Fruit fly (Drosophila melanogaster) whole organism, wandering third instar larva: Measurements from ENCODE around the gene Atg14.

ENCODE experiments used
- Abd-B ChIP-seq: fragments of >200 bp; optimal IDR thresholded peaks from 2 replicates; lab custom pipeline; 2017; ENCODE audit warnings: missing biosample characterization, missing genetic modification characterization
- CG32264 ChIP-seq: fragments of 200-800 bp; sonication (Bioruptor generic); optimal IDR thresholded peaks from 2 replicates; lab custom pipeline; 2016; ENCODE audit warnings: missing biosample characterization, missing genetic modification characterization
- CG9705 ChIP-seq: fragments of 200-800 bp; sonication (Bioruptor generic); optimal IDR thresholded peaks from 2 replicates; lab custom pipeline; 2018; ENCODE audit warnings: missing biosample characterization, mild to moderate bottlenecking, missing genetic modification characterization
- CrebA ChIP-seq: fragments of 200-800 bp; sonication (Bioruptor generic); optimal IDR thresholded peaks from 2 replicates; lab custom pipeline; 2016; ENCODE audit warnings: missing biosample characterization, mild to moderate bottlenecking, missing genetic modification characterization, borderline replicate concordance
- Dfd ChIP-seq: fragments of >200 bp; optimal IDR thresholded peaks from 2 replicates; lab custom pipeline; 2017; ENCODE audit warnings: missing biosample characterization, missing genetic modification characterization
- Dif ChIP-seq: fragments of 200-275, 200-300 bp; sonication (Bioruptor generic); optimal IDR thresholded peaks from 2 replicates; lab custom pipeline; 2018; ENCODE audit warnings: missing biosample characterization, missing genetic modification characterization; ENCODE audit not compliant: partially characterized antibody
- GATAd ChIP-seq: sonication (Bioruptor generic); optimal IDR thresholded peaks from 2 replicates; lab custom pipeline; 2016; ENCODE audit warnings: missing biosample characterization, missing genetic modification characterization
- HLH106 ChIP-seq: fragments of 200-800 bp; optimal IDR thresholded peaks from 3 replicates; lab custom pipeline; 2019; ENCODE audit warnings: missing biosample characterization, mild to moderate bottlenecking, missing genetic modification characterization, moderate library complexity
- Hnf4 ChIP-seq: fragments of 200-800 bp; sonication (Bioruptor generic); optimal IDR thresholded peaks from 2 replicates; lab custom pipeline; 2016; ENCODE audit warnings: missing biosample characterization, mild to moderate bottlenecking, missing genetic modification characterization
- Hr78 ChIP-seq: fragments of >200 bp; optimal IDR thresholded peaks from 2 replicates; lab custom pipeline; 2017; ENCODE audit warnings: missing biosample characterization, missing genetic modification characterization
- Hr83 ChIP-seq: fragments of 200-300 bp; sonication (Bioruptor generic); optimal IDR thresholded peaks from 2 replicates; lab custom pipeline; 2016; ENCODE audit warnings: missing biosample characterization, mild to moderate bottlenecking, missing genetic modification characterization, moderate library complexity; ENCODE audit not compliant: poor library complexity, severe bottlenecking
- Jra ChIP-seq: sonication (Bioruptor generic); optimal IDR thresholded peaks from 2 replicates; lab custom pipeline; 2016; ENCODE audit warnings: missing biosample characterization, missing genetic modification characterization
- Mio ChIP-seq: sonication (Bioruptor generic); optimal IDR thresholded peaks from 2 replicates; lab custom pipeline; 2016; ENCODE audit warnings: missing biosample characterization, missing genetic modification characterization
- Myc ChIP-seq: fragments of >200 bp; optimal IDR thresholded peaks from 2 replicates; lab custom pipeline; 2017
- N ChIP-seq: fragments of >200 bp; optimal IDR thresholded peaks from 2 replicates; lab custom pipeline; 2018; ENCODE audit warnings: missing biosample characterization, missing external identifiers, missing genetic modification characterization
- OdsH ChIP-seq: fragments of 200-800 bp; sonication (Bioruptor generic); optimal IDR thresholded peaks from 2 replicates; lab custom pipeline; 2016; ENCODE audit warnings: missing biosample characterization, mild to moderate bottlenecking, missing genetic modification characterization
- Rel ChIP-seq, 2 experiments: fragments of 200-800 bp; sonication (Bioruptor generic) in 1 of 2; optimal IDR thresholded peaks; 2 replicates in 1 of 2; 3 replicates in 1 of 2; lab custom pipeline; 2016 to 2019; ENCODE audit warnings: mild to moderate bottlenecking in 2 of 2, missing biosample characterization in 2 of 2, missing genetic modification characterization in 2 of 2, moderate library complexity in 1 of 2
- Sp1 ChIP-seq: fragments of 200-800 bp; sonication (Bioruptor generic); optimal IDR thresholded peaks from 3 replicates; lab custom pipeline; 2019; ENCODE audit warnings: missing biosample characterization, mild to moderate bottlenecking, missing genetic modification characterization, moderate library complexity
- Vsx2 ChIP-seq: fragments of 200-300, 225-300 bp; sonication (Bioruptor generic); optimal IDR thresholded peaks from 2 replicates; lab custom pipeline; 2018; ENCODE audit warnings: missing biosample characterization, missing genetic modification characterization; ENCODE audit not compliant: partially characterized antibody
- br ChIP-seq: fragments of 200-800 bp; sonication (Bioruptor generic); optimal IDR thresholded peaks from 2 replicates; lab custom pipeline; 2016; ENCODE audit warnings: missing biosample characterization, missing genetic modification characterization
- brk ChIP-seq: fragments of 200-800 bp; sonication (Bioruptor generic); optimal IDR thresholded peaks from 2 replicates; lab custom pipeline; 2016; ENCODE audit warnings: missing biosample characterization, mild to moderate bottlenecking, missing genetic modification characterization
- dl ChIP-seq, 2 experiments: fragments of 175-275, 200-275 bp in 1 of 2; fragments of 200-275 bp in 1 of 2; sonication (Bioruptor generic); optimal IDR thresholded peaks; lab custom pipeline; 2018; ENCODE audit warnings: mild to moderate bottlenecking in 2 of 2, missing biosample characterization in 2 of 2, missing genetic modification characterization in 2 of 2, moderate library complexity in 2 of 2; ENCODE audit not compliant: partially characterized antibody in 2 of 2, insufficient read depth in 1 of 2
- dmrt93B ChIP-seq: fragments of 200-800 bp; sonication (Bioruptor generic); optimal IDR thresholded peaks from 2 replicates; lab custom pipeline; 2018; ENCODE audit warnings: missing biosample characterization, mild to moderate bottlenecking, missing genetic modification characterization
- dsf ChIP-seq: sonication (Bioruptor generic); optimal IDR thresholded peaks from 2 replicates; lab custom pipeline; 2016; ENCODE audit warnings: missing biosample characterization, missing genetic modification characterization, borderline replicate concordance
- ey ChIP-seq: fragments of 200-800 bp; sonication (Bioruptor generic); optimal IDR thresholded peaks from 2 replicates; lab custom pipeline; 2016; ENCODE audit warnings: missing biosample characterization, missing genetic modification characterization
- foxo ChIP-seq, 2 experiments: fragments of 200-800 bp; sonication (Bioruptor generic); optimal IDR thresholded peaks; 2 replicates in 1 of 2; 3 replicates in 1 of 2; lab custom pipeline; 2016 to 2017; ENCODE audit warnings: missing biosample characterization in 2 of 2, missing genetic modification characterization in 2 of 2
- fru ChIP-seq: fragments of 200-800 bp; sonication (Bioruptor generic); optimal IDR thresholded peaks from 3 replicates; lab custom pipeline; 2016; ENCODE audit warnings: missing biosample characterization, mild to moderate bottlenecking, missing genetic modification characterization
- h ChIP-seq: fragments of 200-800 bp; sonication (Bioruptor generic); optimal IDR thresholded peaks from 3 replicates; lab custom pipeline; 2016; ENCODE audit warnings: missing biosample characterization, mild to moderate bottlenecking, missing genetic modification characterization
- jim ChIP-seq: fragments of 175-275, 200-325 bp; sonication (Bioruptor generic); optimal IDR thresholded peaks from 2 replicates; lab custom pipeline; 2016; ENCODE audit warnings: missing biosample characterization, mild to moderate bottlenecking, missing genetic modification characterization
- lola ChIP-seq: fragments of >200 bp; optimal IDR thresholded peaks from 2 replicates; lab custom pipeline; 2017; ENCODE audit warnings: missing biosample characterization, missing genetic modification characterization
- pan ChIP-seq: fragments of >200 bp; optimal IDR thresholded peaks from 2 replicates; lab custom pipeline; 2017
- psq ChIP-seq: fragments of 200-800 bp; sonication (Bioruptor generic); optimal IDR thresholded peaks from 3 replicates; lab custom pipeline; 2017; ENCODE audit warnings: missing biosample characterization, mild to moderate bottlenecking, missing genetic modification characterization, moderate library complexity
- rgr ChIP-seq: fragments of 200-800 bp; sonication (Bioruptor generic); optimal IDR thresholded peaks from 3 replicates; lab custom pipeline; 2016; ENCODE audit warnings: missing biosample characterization, mild to moderate bottlenecking, missing genetic modification characterization
- sage ChIP-seq: fragments of 200-800 bp; sonication (Bioruptor generic); optimal IDR thresholded peaks from 2 replicates; lab custom pipeline; 2016; ENCODE audit warnings: missing biosample characterization, mild to moderate bottlenecking, missing genetic modification characterization
- sv ChIP-seq: fragments of 200-800 bp; sonication (Bioruptor generic); optimal IDR thresholded peaks from 3 replicates; lab custom pipeline; 2016; ENCODE audit warnings: missing biosample characterization, missing genetic modification characterization
- tai ChIP-seq: sonication (Bioruptor generic); optimal IDR thresholded peaks from 2 replicates; lab custom pipeline; 2016; ENCODE audit warnings: missing biosample characterization, missing genetic modification characterization
- usp ChIP-seq: fragments of >200 bp; optimal IDR thresholded peaks from 2 replicates; lab custom pipeline; 2017; ENCODE audit warnings: missing biosample characterization, missing genetic modification characterization
- woc ChIP-seq: sonication (Bioruptor generic); optimal IDR thresholded peaks from 2 replicates; lab custom pipeline; 2016; ENCODE audit warnings: missing biosample characterization, mild to moderate bottlenecking, missing genetic modification characterization

Gene Atg14

DNA sequence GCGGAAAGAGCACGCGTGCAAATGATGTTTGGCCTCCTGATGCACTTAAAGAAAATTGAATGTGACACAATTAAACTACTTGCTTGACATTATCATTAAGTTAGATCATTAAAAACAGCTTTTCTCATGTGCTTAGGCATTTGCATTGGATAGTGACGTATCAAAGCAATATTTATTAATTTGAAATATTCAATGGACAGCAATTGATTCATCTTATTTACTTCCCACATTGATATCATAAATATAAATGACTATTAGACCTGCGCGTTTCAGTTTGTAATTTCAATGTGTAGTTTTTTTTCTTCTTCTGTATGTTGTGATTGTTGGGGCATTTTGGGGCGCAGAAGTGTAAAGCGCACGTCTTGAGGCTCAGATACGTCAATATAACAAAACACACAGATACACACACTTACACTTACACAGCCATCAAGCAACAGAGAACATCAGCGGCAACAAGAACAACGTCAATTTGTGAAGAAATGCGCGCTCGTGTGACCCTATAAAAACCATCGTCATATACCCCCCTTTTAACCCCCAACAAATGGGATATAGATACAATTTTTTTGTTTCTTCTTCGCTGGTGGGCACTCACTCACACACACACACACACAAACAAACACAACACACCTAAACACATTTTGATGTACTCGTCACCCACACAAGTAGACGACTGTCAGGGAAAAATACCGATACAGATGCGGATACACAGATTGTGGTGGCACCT, 27.1 kb upstream of the Atg14 start (continued):
- no peak for TF ChIP-seq CrebA (GFP tag; lab: Kevin White, UChicago)
- TF ChIP-seq psq = no peak
- no peak for TF ChIP-seq Vsx2 (GFP tag; lab: Kevin White, UChicago)
- no peak for TF ChIP-seq GATAd (GFP tag; lab: Kevin White, UChicago)
- TF ChIP-seq Dfd = peak; percentile 47
- peak; percentile 60 for TF ChIP-seq ey (GFP tag; lab: Kevin White, UChicago)
- no peak for TF ChIP-seq Dif (GFP tag; lab: Kevin White, UChicago)
- TF ChIP-seq h (GFP tag; lab: Kevin White, UChicago) = peak; percentile 64
- no peak for TF ChIP-seq Abd-B (GFP tag; lab: Kevin White, UChicago)
- TF ChIP-seq woc = peak; percentile 56
- TF ChIP-seq sage (GFP tag; lab: Kevin White, UChicago) = peak; percentile 17
- TF ChIP-seq, all 38 proteins: peak for 14

DNA sequence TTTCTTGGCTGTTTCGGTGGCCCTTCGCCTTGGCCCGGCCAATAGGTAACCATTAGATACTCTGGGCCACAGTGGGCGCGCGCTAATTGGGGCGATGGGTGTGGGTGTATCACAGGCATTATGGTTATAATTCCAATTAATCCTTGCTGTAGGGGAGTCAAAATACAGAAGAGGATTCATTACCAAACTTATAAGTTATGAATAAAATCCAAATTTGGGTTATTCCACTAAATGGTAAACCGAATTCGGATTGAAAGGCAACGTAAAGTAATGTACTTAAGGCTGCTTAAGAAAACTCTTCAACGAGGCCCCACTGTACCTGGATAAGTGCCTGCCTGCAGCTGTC, 26.6 kb upstream of the Atg14 start:
- TF ChIP-seq dmrt93B (GFP tag; lab: Kevin White, UChicago) (no peak), CG32264 (no peak), CG9705 (no peak), h (GFP tag; lab: Kevin White, UChicago) (no peak), Hnf4 (no peak), pan (lab: Kevin White, UChicago) (no peak), rgr (GFP tag; lab: Kevin White, UChicago) (no peak), woc (no peak), Vsx2 (GFP tag; lab: Kevin White, UChicago) (no peak), foxo (GFP tag; optimal IDR thresholded peaks at IDR 0.05; lab: Kevin White, UChicago) (peak in 1 of 2 experiments; percentile 8), Dif (GFP tag; lab: Kevin White, UChicago) (no peak), psq (no peak), CrebA (GFP tag; lab: Kevin White, UChicago) (no peak), Hr83 (no peak), Dfd (no peak), HLH106 (peak; percentile 9), brk (GFP tag; lab: Kevin White, UChicago) (no peak), dsf (GFP tag; lab: Kevin White, UChicago) (no peak)

- no peak for TF ChIP-seq CG32264
- no peak for TF ChIP-seq lola (GFP tag; lab: Kevin White, UChicago)
- TF ChIP-seq pan (lab: Kevin White, UChicago) = no peak
- TF ChIP-seq dmrt93B (GFP tag; lab: Kevin White, UChicago) = no peak
- no peak for TF ChIP-seq Jra (GFP tag; lab: Kevin White, UChicago)
- no peak for TF ChIP-seq Abd-B (GFP tag; lab: Kevin White, UChicago)
- no peak for TF ChIP-seq brk (GFP tag; lab: Kevin White, UChicago)
- no peak for TF ChIP-seq Dfd
- no peak for TF ChIP-seq Hr78
- no peak for TF ChIP-seq Myc (lab: Kevin White, UChicago)
- no peak for TF ChIP-seq Hr83
- TF ChIP-seq dl (GFP tag; optimal IDR thresholded peaks at IDR 0.05; lab: Kevin White, UChicago; ENCODE audit: insufficient read depth in 1 of 2, partially characterized antibody in 2 of 2) = no peak
- peak; percentile 1 for TF ChIP-seq Sp1 (GFP tag; lab: Kevin White, UChicago)
- peak; percentile 46 for TF ChIP-seq fru
- peak; percentile 22 for TF ChIP-seq HLH106
- TF ChIP-seq psq = no peak
- no peak for TF ChIP-seq jim (GFP tag; lab: Kevin White, UChicago)
- no peak for TF ChIP-seq GATAd (GFP tag; lab: Kevin White, UChicago)
- TF ChIP-seq usp (GFP tag; lab: Kevin White, UChicago) = no peak
- no peak for TF ChIP-seq tai (GFP tag; lab: Kevin White, UChicago)
- peak; percentile 44 for TF ChIP-seq ey (GFP tag; lab: Kevin White, UChicago)
- peak; percentile 24 for TF ChIP-seq OdsH (GFP tag; lab: Kevin White, UChicago)
- no peak for TF ChIP-seq Vsx2 (GFP tag; lab: Kevin White, UChicago)
- no peak for TF ChIP-seq Mio (GFP tag; lab: Kevin White, UChicago)
- no peak for TF ChIP-seq sv
- TF ChIP-seq CG9705 = no peak
- peak; percentile 18 for TF ChIP-seq rgr (GFP tag; lab: Kevin White, UChicago)
- no peak for TF ChIP-seq Rel (GFP tag; optimal IDR thresholded peaks at IDR 0.05; lab: Kevin White, UChicago)
- no peak for TF ChIP-seq Rel (tag; optimal IDR thresholded peaks at IDR 0.05; lab: Kevin White, UChicago)
- peak in 1 of 2 experiments; percentile 42 for TF ChIP-seq foxo (GFP tag; optimal IDR thresholded peaks at IDR 0.05; lab: Kevin White, UChicago)
- peak; percentile 0 for TF ChIP-seq br (GFP tag; lab: Kevin White, UChicago)
- TF ChIP-seq Dif (GFP tag; lab: Kevin White, UChicago) = no peak
- no peak for TF ChIP-seq Hnf4
- TF ChIP-seq h (GFP tag; lab: Kevin White, UChicago) = peak; percentile 34
- no peak for TF ChIP-seq sage (GFP tag; lab: Kevin White, UChicago)
- no peak for TF ChIP-seq dsf (GFP tag; lab: Kevin White, UChicago)
- TF ChIP-seq CrebA (GFP tag; lab: Kevin White, UChicago) = no peak
- no peak for TF ChIP-seq woc
- TF ChIP-seq N (GFP tag; lab: Kevin White, UChicago) = no peak
These were observed 24.6 kb upstream of the Atg14 start for dm6 chr3R:29091609-29092008.
